In genomic region chr3R:16349111-16349655, dm6 we compare ENCODE assay signal across 1 fruit fly cellular context.
A peak's percentile ranks its signal among the peaks of the same experiment; 100 is the strongest.
TF ChIP-seq lines count a peak whose summit lies in the region.

Gene CG14879 (minus strand): TSS chr3R:16349226.
Gene Manf (plus strand): TSS chr3R:16349404.

TF ChIP-seq in whole organism, embryonic, 481 proteins besides CTCF, POLR2A, EP300 and RAD21 (continued from another document):
- peak; percentile 82 for TF ChIP-seq Xbp1 (GFP tag; optimal IDR thresholded peaks at IDR 0.05; lab: Kevin White, UChicago)
- peak; percentile 43; the same call in 1 of the 2 replicates for TF ChIP-seq vvl (GFP tag; IDR thresholded peaks at IDR 0.05; lab: Robert Waterston, UW)
- TF ChIP-seq en (GFP tag; optimal IDR thresholded peaks at IDR 0.05; lab: Kevin White, UChicago) = no peak
- peak; percentile 61; the same call in 1 of the 3 replicates for TF ChIP-seq ci (GFP tag; IDR thresholded peaks at IDR 0.05; lab: Robert Waterston, UW)
- TF ChIP-seq sug (tag; optimal IDR thresholded peaks at IDR 0.05; lab: Kevin White, UChicago) = peak; percentile 13
- TF ChIP-seq grau (tag; optimal IDR thresholded peaks at IDR 0.05; lab: Kevin White, UChicago) = peak; percentile 21
- TF ChIP-seq sc (optimal IDR thresholded peaks at IDR 0.05; lab: Kevin White, UChicago) = no peak
- no peak for TF ChIP-seq sc (GFP tag; optimal IDR thresholded peaks at IDR 0.05; lab: Kevin White, UChicago)
- 0 out of 2 replicates have a peak, but pooled peaks have one; percentile 16 for TF ChIP-seq CG5953 (GFP tag; IDR thresholded peaks at IDR 0.05; lab: Robert Waterston, UW)
- TF ChIP-seq CHES-1-like (GFP tag; optimal IDR thresholded peaks at IDR 0.05; lab: Kevin White, UChicago) = peak; percentile 10
- TF ChIP-seq CG3407 (GFP tag; optimal IDR thresholded peaks at IDR 0.05; lab: Kevin White, UChicago) = no peak
- peak; percentile 16 for TF ChIP-seq CG12391 (tag; optimal IDR thresholded peaks at IDR 0.05; lab: Kevin White, UChicago)
- peak; percentile 30; the same call in 1 of the 2 replicates for TF ChIP-seq rib (GFP tag; IDR thresholded peaks at IDR 0.05; lab: Robert Waterston, UW)
- TF ChIP-seq lilli (GFP tag; optimal IDR thresholded peaks at IDR 0.05; lab: Kevin White, UChicago) = peak; percentile 17
- TF ChIP-seq Pdp1 (GFP tag; optimal IDR thresholded peaks at IDR 0.05; lab: Kevin White, UChicago) = peak in 1 of 2 experiments; percentile 26
- TF ChIP-seq CG4617 (GFP tag; optimal IDR thresholded peaks at IDR 0.05; lab: Kevin White, UChicago; ENCODE audit: borderline replicate concordance) = peak; percentile 25
- peak; percentile 31 for TF ChIP-seq cwo (GFP tag; optimal IDR thresholded peaks at IDR 0.05; lab: Kevin White, UChicago)
- peak; percentile 69; the same call in 2 of the 3 replicates for TF ChIP-seq Opbp (GFP tag; IDR thresholded peaks at IDR 0.05; lab: Robert Waterston, UW; ENCODE audit: partially characterized antibody)
- peak; percentile 75 for TF ChIP-seq sens (GFP tag; lab: Kevin White, UChicago)
- peak; percentile 67 for TF ChIP-seq Elba2 (GFP tag; optimal IDR thresholded peaks at IDR 0.05; lab: Kevin White, UChicago)
- peak; percentile 7 for TF ChIP-seq HLHmδ (GFP tag; optimal IDR thresholded peaks at IDR 0.05; lab: Kevin White, UChicago)
- TF ChIP-seq bbx (GFP tag; IDR thresholded peaks at IDR 0.05; lab: Robert Waterston, UW; ENCODE audit: partially characterized antibody) = peak; percentile 58; the same call in 1 of the 2 replicates
- TF ChIP-seq CG9727 (GFP tag; optimal IDR thresholded peaks at IDR 0.05; lab: Kevin White, UChicago) = peak; percentile 19
- TF ChIP-seq trem (tag; optimal IDR thresholded peaks at IDR 0.05; lab: Kevin White, UChicago) = peak; percentile 62
- peak; percentile 38 for TF ChIP-seq CG10267 (tag; optimal IDR thresholded peaks at IDR 0.05; lab: Kevin White, UChicago)
- peak; percentile 34 for TF ChIP-seq CG12659 (GFP tag; optimal IDR thresholded peaks at IDR 0.05; lab: Kevin White, UChicago)
- peak in 1 of 2 experiments; percentile 79 for TF ChIP-seq crp (GFP tag; optimal IDR thresholded peaks at IDR 0.05; lab: Kevin White, UChicago)
- 0 out of 2 replicates have a peak, but pooled peaks have one; percentile 10 for TF ChIP-seq CG42726 (GFP tag; IDR thresholded peaks at IDR 0.05; lab: Robert Waterston, UW; ENCODE audit: partially characterized antibody)
- TF ChIP-seq bab2 (GFP tag; optimal IDR thresholded peaks at IDR 0.05; lab: Kevin White, UChicago) = no peak
- TF ChIP-seq CG12071 (GFP tag; optimal IDR thresholded peaks at IDR 0.05; lab: Kevin White, UChicago) = no peak
- TF ChIP-seq Sin3A (optimal IDR thresholded peaks at IDR 0.05; lab: Kevin White, UChicago) = peak; percentile 1
- TF ChIP-seq Chrac-16 (GFP tag; optimal IDR thresholded peaks at IDR 0.05; lab: Kevin White, UChicago) = no peak
- peak; percentile 60; the same call in 1 of the 2 replicates for TF ChIP-seq amos (GFP tag; IDR thresholded peaks at IDR 0.05; lab: Robert Waterston, UW; ENCODE audit: partially characterized antibody)
- no peak for TF ChIP-seq CG8290 (GFP tag; optimal IDR thresholded peaks at IDR 0.05; lab: Kevin White, UChicago)
- TF ChIP-seq CG8290 (tag; optimal IDR thresholded peaks at IDR 0.05; lab: Kevin White, UChicago) = peak in 1 of 2 experiments; percentile 56
- TF ChIP-seq Nf-YC (tag; optimal IDR thresholded peaks at IDR 0.05; lab: Kevin White, UChicago) = peak; percentile 73
- TF ChIP-seq CG1603 (tag; optimal IDR thresholded peaks at IDR 0.05; lab: Kevin White, UChicago) = peak; percentile 61
- no peak for TF ChIP-seq CG2129 (GFP tag; IDR thresholded peaks at IDR 0.05; lab: Robert Waterston, UW; ENCODE audit: partially characterized antibody)
- peak; percentile 85 for TF ChIP-seq gem (tag; optimal IDR thresholded peaks at IDR 0.05; lab: Kevin White, UChicago)
- TF ChIP-seq Meics (GFP tag; optimal IDR thresholded peaks at IDR 0.05; lab: Kevin White, UChicago) = peak; percentile 4
- TF ChIP-seq CG32767 (GFP tag; IDR thresholded peaks at IDR 0.05; lab: Robert Waterston, UW) = no peak
- TF ChIP-seq kni (GFP tag; optimal IDR thresholded peaks at IDR 0.05; lab: Kevin White, UChicago) = peak; percentile 21
- TF ChIP-seq Trl (optimal IDR thresholded peaks at IDR 0.05; lab: Kevin White, UChicago) = peak in 1 of 2 experiments; percentile 1
- TF ChIP-seq Trl (GFP tag; optimal IDR thresholded peaks at IDR 0.05; lab: Kevin White, UChicago) = no peak
- peak; percentile 85 for TF ChIP-seq nau (GFP tag; optimal IDR thresholded peaks at IDR 0.05; lab: Kevin White, UChicago)
- TF ChIP-seq CG16863 (GFP tag; optimal IDR thresholded peaks at IDR 0.05; lab: Kevin White, UChicago) = peak; percentile 100
- peak; percentile 51 for TF ChIP-seq CG32532 (GFP tag; IDR thresholded peaks at IDR 0.05; lab: Robert Waterston, UW)
- peak; percentile 49; the same call in 1 of the 2 replicates for TF ChIP-seq Scr (GFP tag; IDR thresholded peaks at IDR 0.05; lab: Robert Waterston, UW; ENCODE audit: partially characterized antibody)
- peak; percentile 5 for TF ChIP-seq CG3281 (GFP tag; optimal IDR thresholded peaks at IDR 0.05; lab: Kevin White, UChicago)
- TF ChIP-seq CG17186 (GFP tag; optimal IDR thresholded peaks at IDR 0.05; lab: Kevin White, UChicago) = peak; percentile 38
- peak; percentile 56 for TF ChIP-seq unc-4 (GFP tag; IDR thresholded peaks at IDR 0.05; lab: Robert Waterston, UW; ENCODE audit: partially characterized antibody)
- TF ChIP-seq onecut (GFP tag; IDR thresholded peaks at IDR 0.05; lab: Robert Waterston, UW) = no peak
- 0 out of 2 replicates have a peak, but pooled peaks have one; percentile 4 for TF ChIP-seq ranshi (GFP tag; IDR thresholded peaks at IDR 0.05; lab: Robert Waterston, UW)
- TF ChIP-seq BEAF-32 (GFP tag; optimal IDR thresholded peaks at IDR 0.05; lab: Kevin White, UChicago) = peak; percentile 62
- TF ChIP-seq NFAT (GFP tag; IDR thresholded peaks at IDR 0.05; lab: Robert Waterston, UW) = no peak
- peak; percentile 90 for TF ChIP-seq CG9797 (GFP tag; optimal IDR thresholded peaks at IDR 0.05; lab: Kevin White, UChicago)
- TF ChIP-seq Nf-YB (GFP tag; optimal IDR thresholded peaks at IDR 0.05; lab: Kevin White, UChicago) = peak; percentile 37
- peak; percentile 84 for TF ChIP-seq Med (GFP tag; lab: Kevin White, UChicago)
- TF ChIP-seq CG16813 (GFP tag; IDR thresholded peaks at IDR 0.05; lab: Robert Waterston, UW; ENCODE audit: partially characterized antibody) = 0 out of 3 replicates have a peak, but pooled peaks have one; percentile 35
- peak; percentile 71 for TF ChIP-seq CG34224 (GFP tag; IDR thresholded peaks at IDR 0.05; lab: Robert Waterston, UW; ENCODE audit: partially characterized antibody)
- peak; percentile 6 for TF ChIP-seq Myb (GFP tag; optimal IDR thresholded peaks at IDR 0.05; lab: Kevin White, UChicago)
- TF ChIP-seq al (GFP tag; IDR thresholded peaks at IDR 0.05; lab: Robert Waterston, UW) = no peak
- no peak for TF ChIP-seq danr (GFP tag; IDR thresholded peaks at IDR 0.05; lab: Robert Waterston, UW)
- TF ChIP-seq Gsc (GFP tag; IDR thresholded peaks at IDR 0.05; lab: Robert Waterston, UW) = no peak
- TF ChIP-seq mirr (GFP tag; optimal IDR thresholded peaks at IDR 0.05; lab: Kevin White, UChicago) = peak; percentile 6
- peak; percentile 77 for TF ChIP-seq CG13287 (GFP tag; IDR thresholded peaks at IDR 0.05; lab: Robert Waterston, UW; ENCODE audit: partially characterized antibody)
- TF ChIP-seq CG10543 (GFP tag; optimal IDR thresholded peaks at IDR 0.05; lab: Kevin White, UChicago) = peak; percentile 13
- 0 out of 3 replicates have a peak, but pooled peaks have one; percentile 4 for TF ChIP-seq zen2 (GFP tag; IDR thresholded peaks at IDR 0.05; lab: Robert Waterston, UW; ENCODE audit: partially characterized antibody)
- TF ChIP-seq zfh1 (GFP tag; IDR thresholded peaks at IDR 0.05; lab: Robert Waterston, UW) = peak; percentile 41; the same call in 1 of the 3 replicates
- no peak; the same call in 1 of the 2 replicates for TF ChIP-seq sna (GFP tag; IDR thresholded peaks at IDR 0.05; lab: Robert Waterston, UW; ENCODE audit: partially characterized antibody)
- peak; percentile 40; the same call in 2 of the 3 replicates for TF ChIP-seq Doc3 (GFP tag; IDR thresholded peaks at IDR 0.05; lab: Robert Waterston, UW; ENCODE audit: partially characterized antibody)
- TF ChIP-seq CG9437 (GFP tag; optimal IDR thresholded peaks at IDR 0.05; lab: Kevin White, UChicago) = peak; percentile 6
- TF ChIP-seq CG15514 (GFP tag; optimal IDR thresholded peaks at IDR 0.05; lab: Kevin White, UChicago) = peak; percentile 77
- TF ChIP-seq CG8924 (tag; optimal IDR thresholded peaks at IDR 0.05; lab: Kevin White, UChicago) = peak; percentile 0
- TF ChIP-seq CG13424 (tag; optimal IDR thresholded peaks at IDR 0.05; lab: Kevin White, UChicago) = no peak
- TF ChIP-seq pzg (GFP tag; optimal IDR thresholded peaks at IDR 0.05; lab: Kevin White, UChicago) = peak; percentile 86
- TF ChIP-seq sd (tag; optimal IDR thresholded peaks at IDR 0.05; lab: Kevin White, UChicago) = peak; percentile 99
- TF ChIP-seq nerfin-1 (tag; optimal IDR thresholded peaks at IDR 0.05; lab: Kevin White, UChicago) = peak; percentile 72
- peak; percentile 69 for TF ChIP-seq gfzf (GFP tag; optimal IDR thresholded peaks at IDR 0.05; lab: Kevin White, UChicago)
- no peak for TF ChIP-seq CG1647 (GFP tag; optimal IDR thresholded peaks at IDR 0.05; lab: Kevin White, UChicago)
- TF ChIP-seq CG14710 (tag; optimal IDR thresholded peaks at IDR 0.05; lab: Kevin White, UChicago) = peak; percentile 16
- TF ChIP-seq Sox100B (GFP tag; optimal IDR thresholded peaks at IDR 0.05; lab: Kevin White, UChicago) = no peak
- peak; percentile 67 for TF ChIP-seq CG2116 (GFP tag; optimal IDR thresholded peaks at IDR 0.05; lab: Kevin White, UChicago)
- peak; percentile 52 for TF ChIP-seq HmgZ (tag; optimal IDR thresholded peaks at IDR 0.05; lab: Kevin White, UChicago)
- TF ChIP-seq CG12769 (tag; optimal IDR thresholded peaks at IDR 0.05; lab: Kevin White, UChicago) = peak; percentile 98
- TF ChIP-seq ato (GFP tag; IDR thresholded peaks at IDR 0.05; lab: Robert Waterston, UW; ENCODE audit: partially characterized antibody) = 0 out of 2 replicates have a peak, but pooled peaks have one; percentile 28
- TF ChIP-seq stwl (tag; optimal IDR thresholded peaks at IDR 0.05; lab: Kevin White, UChicago) = peak; percentile 50
- no peak for TF ChIP-seq cato (GFP tag; optimal IDR thresholded peaks at IDR 0.05; lab: Kevin White, UChicago; ENCODE audit: borderline replicate concordance)
- TF ChIP-seq Jarid2 (GFP tag; optimal IDR thresholded peaks at IDR 0.05; lab: Kevin White, UChicago) = peak; percentile 76
- TF ChIP-seq odd (GFP tag; optimal IDR thresholded peaks at IDR 0.05; lab: Kevin White, UChicago) = no peak
- TF ChIP-seq insv (GFP tag; optimal IDR thresholded peaks at IDR 0.05; lab: Kevin White, UChicago) = peak in 1 of 2 experiments; percentile 87
- TF ChIP-seq chinmo (GFP tag; IDR thresholded peaks at IDR 0.05; lab: Robert Waterston, UW; ENCODE audit: partially characterized antibody) = peak; percentile 67; the same call in 2 of the 4 replicates
- TF ChIP-seq CG17912 (GFP tag; optimal IDR thresholded peaks at IDR 0.05; lab: Kevin White, UChicago) = peak; percentile 30
- TF ChIP-seq CG13624 (GFP tag; optimal IDR thresholded peaks at IDR 0.05; lab: Kevin White, UChicago) = peak; percentile 27
- peak; percentile 72 for TF ChIP-seq YL-1 (GFP tag; optimal IDR thresholded peaks at IDR 0.05; lab: Kevin White, UChicago)
- peak; percentile 26 for TF ChIP-seq D (optimal IDR thresholded peaks at IDR 0.05; lab: Kevin White, UChicago)
- no peak for TF ChIP-seq D (GFP tag; optimal IDR thresholded peaks at IDR 0.05; lab: Kevin White, UChicago)
- peak; percentile 46 for TF ChIP-seq Hmr (GFP tag; optimal IDR thresholded peaks at IDR 0.05; lab: Kevin White, UChicago)
- TF ChIP-seq E2f2 (GFP tag; IDR thresholded peaks at IDR 0.05; lab: Robert Waterston, UW) = peak; percentile 96
- TF ChIP-seq NK7.1 (GFP tag; optimal IDR thresholded peaks at IDR 0.05; lab: Kevin White, UChicago) = no peak
- TF ChIP-seq Dp (GFP tag; optimal IDR thresholded peaks at IDR 0.05; lab: Kevin White, UChicago) = peak; percentile 90
- TF ChIP-seq Bgb (GFP tag; IDR thresholded peaks at IDR 0.05; lab: Robert Waterston, UW; ENCODE audit: partially characterized antibody) = peak; percentile 62
- peak; percentile 57; the same call in 2 of the 3 replicates for TF ChIP-seq HLH4C (GFP tag; IDR thresholded peaks at IDR 0.05; lab: Robert Waterston, UW; ENCODE audit: partially characterized antibody)
- TF ChIP-seq Adf1 (GFP tag; IDR thresholded peaks at IDR 0.05; lab: Robert Waterston, UW) = peak; percentile 10; the same call in 1 of the 2 replicates
- no peak for TF ChIP-seq az2 (GFP tag; optimal IDR thresholded peaks at IDR 0.05; lab: Kevin White, UChicago)
- no peak for TF ChIP-seq nom (GFP tag; optimal IDR thresholded peaks at IDR 0.05; lab: Kevin White, UChicago)
- no peak for TF ChIP-seq pan (optimal IDR thresholded peaks at IDR 0.05; lab: Kevin White, UChicago)
- TF ChIP-seq pan (GFP tag; optimal IDR thresholded peaks at IDR 0.05 in 1 of 2, IDR thresholded peaks at IDR 0.05 in 1 of 2) = peak in 1 of 2 experiments; percentile 27
- TF ChIP-seq CG13894 (tag; optimal IDR thresholded peaks at IDR 0.05; lab: Kevin White, UChicago) = peak; percentile 51
- no peak for TF ChIP-seq CG2202 (tag; optimal IDR thresholded peaks at IDR 0.05; lab: Kevin White, UChicago)
- peak; percentile 59; the same call in 1 of the 4 replicates for TF ChIP-seq Dll (GFP tag; IDR thresholded peaks at IDR 0.05; lab: Robert Waterston, UW; ENCODE audit: partially characterized antibody)
- TF ChIP-seq Stat92E (GFP tag; optimal IDR thresholded peaks at IDR 0.05; lab: Kevin White, UChicago) = peak in 1 of 3 experiments; percentile 8
- no peak for TF ChIP-seq p53 (GFP tag; optimal IDR thresholded peaks at IDR 0.05; lab: Kevin White, UChicago)
- peak; percentile 27 for TF ChIP-seq CG2712 (tag; optimal IDR thresholded peaks at IDR 0.05; lab: Kevin White, UChicago)
- TF ChIP-seq CG17829 (tag; optimal IDR thresholded peaks at IDR 0.05; lab: Kevin White, UChicago) = peak; percentile 30
- peak; percentile 92 for TF ChIP-seq kah (GFP tag; optimal IDR thresholded peaks at IDR 0.05; lab: Kevin White, UChicago)
- peak; percentile 89 for TF ChIP-seq Sry-δ (GFP tag; optimal IDR thresholded peaks at IDR 0.05; lab: Kevin White, UChicago)
